Worm (Caenorhabditis elegans): ENCODE results near the gene deg-3.

DNA sequence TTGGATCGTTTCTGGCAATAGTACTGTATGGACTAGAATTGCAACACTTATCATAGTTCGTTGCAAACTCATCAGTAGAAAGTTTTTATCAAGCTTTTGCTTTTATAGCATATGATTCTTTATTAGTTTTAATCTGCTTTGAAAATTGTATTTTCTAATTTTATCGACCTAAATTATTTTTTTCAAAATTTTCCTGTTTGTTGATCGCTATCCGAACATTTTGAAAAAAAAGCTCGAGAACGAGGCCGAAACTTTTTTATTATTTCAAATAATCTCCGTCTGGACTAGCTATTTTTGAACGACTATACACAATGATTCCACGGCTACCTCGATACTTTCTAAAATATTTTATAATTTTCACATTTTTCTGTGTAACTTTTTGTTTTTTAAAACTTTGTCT lies 28.5 kb downstream of the deg-3 start, which contains the start of gene F55C10.4:
- no peak for TF ChIP-seq B0035.1 (tag; optimal IDR thresholded peaks at IDR 0.05)
- no peak for TF ChIP-seq F39B2.1 (GFP tag; IDR thresholded peaks at IDR 0.05)
- no peak for TF ChIP-seq unc-62 (GFP tag; optimal IDR thresholded peaks at IDR 0.05)
- TF ChIP-seq ztf-6 (GFP tag; IDR thresholded peaks at IDR 0.05), result no peak
